Worm (Caenorhabditis elegans) whole organism, L1 larva: ENCODE results near the gene sra-33.

Experiments
- C34B4.2 ChIP-seq: sonication (generic microtip); optimal IDR thresholded peaks from 2 replicates; lab custom pipeline; 2017; ENCODE audit warnings: mild to moderate bottlenecking, missing genetic modification characterization, missing compliant biosample characterization
- Y116A8C.19 ChIP-seq: sonication (generic microtip); optimal IDR thresholded peaks from 2 replicates; lab custom pipeline; 2016; ENCODE audit warnings: missing compliant biosample characterization, missing genetic modification characterization, borderline replicate concordance
- aha-1 ChIP-seq: fragments of 150-350 bp; optimal IDR thresholded peaks from 2 replicates; lab custom pipeline; 2014; ENCODE audit warnings: missing biosample characterization, missing genetic modification characterization
- alr-1 ChIP-seq: fragments of 200-800 bp; sonication (Bioruptor generic); optimal IDR thresholded peaks from 2 replicates; lab custom pipeline; 2018; ENCODE audit warnings: borderline replicate concordance, mild to moderate bottlenecking, missing genetic modification characterization, missing compliant biosample characterization
- aly-2 ChIP-seq: fragments of 150-350 bp; optimal IDR thresholded peaks from 2 replicates; lab custom pipeline; 2014; ENCODE audit warnings: missing biosample characterization, missing genetic modification characterization
- ceh-8 ChIP-seq: fragments of 200-800 bp; sonication (Bioruptor generic); optimal IDR thresholded peaks from 2 replicates; lab custom pipeline; 2018; ENCODE audit warnings: mild to moderate bottlenecking, missing genetic modification characterization, moderate library complexity, missing compliant biosample characterization
- elt-2 ChIP-seq: sonication (generic microtip); optimal IDR thresholded peaks from 2 replicates; lab custom pipeline; 2016; ENCODE audit warnings: missing genetic modification characterization, mild to moderate bottlenecking, inconsistent platforms, missing compliant biosample characterization, missing genetic modification reagents
- ets-5 ChIP-seq: fragments of 200-800 bp; sonication (Bioruptor generic); IDR thresholded peaks from 2 replicates; pipeline ENCODE4 v1.3.6; 2022; ENCODE audit warnings: missing genetic modification characterization, missing compliant biosample characterization
- hlh-4 ChIP-seq: sonication (generic microtip); optimal IDR thresholded peaks from 2 replicates; lab custom pipeline; 2016; ENCODE audit warnings: mild to moderate bottlenecking, missing genetic modification characterization, missing compliant biosample characterization
- hpl-2 ChIP-seq: fragments of 150-350 bp; optimal IDR thresholded peaks from 2 replicates; lab custom pipeline; 2014; ENCODE audit warnings: missing biosample characterization, missing genetic modification reagents, missing genetic modification characterization
- irx-1 ChIP-seq: sonication (generic microtip); optimal IDR thresholded peaks from 2 replicates; lab custom pipeline; 2016; ENCODE audit warnings: missing genetic modification characterization, missing compliant biosample characterization
- isw-1 ChIP-seq: fragments of 200-800 bp; sonication (Bioruptor generic); IDR thresholded peaks from 2 replicates; pipeline ENCODE4 v1.3.6; 2022; ENCODE audit warnings: missing genetic modification characterization, missing compliant biosample characterization
- jun-1 ChIP-seq: fragments of 150-350 bp; optimal IDR thresholded peaks from 2 replicates; lab custom pipeline; 2014; ENCODE audit warnings: missing biosample characterization, missing genetic modification reagents, missing genetic modification characterization
- lin-13 ChIP-seq: fragments of 150-350 bp; optimal IDR thresholded peaks from 2 replicates; lab custom pipeline; 2014; ENCODE audit warnings: missing biosample characterization, missing genetic modification reagents, missing genetic modification characterization
- lin-15B ChIP-seq: fragments of 150-350 bp; sonication (generic microtip); optimal IDR thresholded peaks from 3 replicates; lab custom pipeline; 2014; ENCODE audit warnings: missing biosample characterization, missing genetic modification characterization
- lsy-2 ChIP-seq, 2 experiments: fragments of 150-350 bp; optimal IDR thresholded peaks; 2 replicates each; lab custom pipeline; 2014; ENCODE audit warnings: missing biosample characterization in 2 of 2, missing genetic modification characterization in 2 of 2
- mep-1 ChIP-seq: fragments of 150-350 bp; optimal IDR thresholded peaks from 2 replicates; lab custom pipeline; 2014; ENCODE audit warnings: missing biosample characterization, missing genetic modification characterization
- nhr-11 ChIP-seq: fragments of 150-350 bp; optimal IDR thresholded peaks from 2 replicates; lab custom pipeline; 2014; ENCODE audit warnings: missing biosample characterization, missing genetic modification characterization
- nhr-20 ChIP-seq: sonication (generic microtip); optimal IDR thresholded peaks from 2 replicates; lab custom pipeline; 2016; ENCODE audit warnings: mild to moderate bottlenecking, missing genetic modification characterization, missing compliant biosample characterization
- nhr-47 ChIP-seq: sonication (generic microtip); optimal IDR thresholded peaks from 2 replicates; lab custom pipeline; 2016; ENCODE audit warnings: mild to moderate bottlenecking, missing genetic modification characterization, moderate library complexity, missing compliant biosample characterization
- nhr-77 ChIP-seq: fragments of 150-350 bp; optimal IDR thresholded peaks from 2 replicates; lab custom pipeline; 2014; ENCODE audit warnings: missing biosample characterization, missing genetic modification characterization
- nhr-84 ChIP-seq: sonication (generic microtip); optimal IDR thresholded peaks from 2 replicates; lab custom pipeline; 2017; ENCODE audit warnings: missing biosample characterization, missing genetic modification characterization
- nhr-85 ChIP-seq: sonication (generic microtip); peaks from one replicate; lab custom pipeline; 2016; ENCODE audit warnings: missing genetic modification characterization, inconsistent platforms, missing compliant biosample characterization
- pag-3 ChIP-seq: sonication (generic microtip); optimal IDR thresholded peaks from 2 replicates; lab custom pipeline; 2017; ENCODE audit warnings: missing genetic modification characterization, mild to moderate bottlenecking, missing compliant biosample characterization, antibody characterized with exemption, borderline replicate concordance; ENCODE audit not compliant: insufficient read depth
- pax-3 ChIP-seq: fragments of 200-800 bp; sonication (Bioruptor generic); optimal IDR thresholded peaks from 2 replicates; lab custom pipeline; 2018; ENCODE audit warnings: mild to moderate bottlenecking, missing genetic modification characterization, moderate library complexity, missing compliant biosample characterization
- pqm-1 ChIP-seq: sonication (generic microtip); optimal IDR thresholded peaks from 3 replicates; lab custom pipeline; 2017; ENCODE audit warnings: missing biosample characterization, missing genetic modification characterization
- rnt-1 ChIP-seq: sonication (generic microtip); optimal IDR thresholded peaks from 2 replicates; lab custom pipeline; 2016; ENCODE audit warnings: mild to moderate bottlenecking, missing genetic modification characterization, moderate library complexity, missing compliant biosample characterization
- skn-1 ChIP-seq: fragments of 150-350 bp; optimal IDR thresholded peaks from 2 replicates; lab custom pipeline; 2014; ENCODE audit warnings: missing biosample characterization, missing genetic modification characterization
- snu-23 ChIP-seq: sonication (generic microtip); optimal IDR thresholded peaks from 2 replicates; lab custom pipeline; 2016; ENCODE audit warnings: missing genetic modification characterization, missing compliant biosample characterization
- sptf-1 ChIP-seq: fragments of 150-350 bp; optimal IDR thresholded peaks from 2 replicates; lab custom pipeline; 2014; ENCODE audit warnings: missing biosample characterization, missing genetic modification characterization
- sup-37 ChIP-seq: fragments of 200-800 bp; sonication (Bioruptor generic); optimal IDR thresholded peaks from 2 replicates; lab custom pipeline; 2018; ENCODE audit warnings: mild to moderate bottlenecking, missing genetic modification characterization, missing compliant biosample characterization
- swsn-7 ChIP-seq: sonication (generic microtip); optimal IDR thresholded peaks from 2 replicates; lab custom pipeline; 2016; ENCODE audit warnings: missing genetic modification characterization, missing compliant biosample characterization
- unc-130 ChIP-seq: fragments of 150-350 bp; optimal IDR thresholded peaks from 2 replicates; lab custom pipeline; 2017; ENCODE audit warnings: missing biosample characterization, missing genetic modification characterization, inconsistent platforms
- unc-62 ChIP-seq: fragments of 150-350 bp; optimal IDR thresholded peaks from 2 replicates; lab custom pipeline; 2014; ENCODE audit warnings: missing biosample characterization, missing genetic modification reagents, missing genetic modification characterization
- vab-15 ChIP-seq: sonication (generic microtip); optimal IDR thresholded peaks from 2 replicates; lab custom pipeline; 2017; ENCODE audit warnings: missing genotype, mild to moderate bottlenecking, missing genetic modification characterization, missing compliant biosample characterization
- zag-1 ChIP-seq: fragments of 150-350 bp; optimal IDR thresholded peaks from 2 replicates; lab custom pipeline; 2014; ENCODE audit warnings: missing biosample characterization, missing genetic modification characterization
- ztf-4 ChIP-seq: fragments of 150-350 bp; optimal IDR thresholded peaks from 2 replicates; lab custom pipeline; 2014; ENCODE audit warnings: missing biosample characterization, missing genetic modification characterization

Gene sra-33

DNA sequence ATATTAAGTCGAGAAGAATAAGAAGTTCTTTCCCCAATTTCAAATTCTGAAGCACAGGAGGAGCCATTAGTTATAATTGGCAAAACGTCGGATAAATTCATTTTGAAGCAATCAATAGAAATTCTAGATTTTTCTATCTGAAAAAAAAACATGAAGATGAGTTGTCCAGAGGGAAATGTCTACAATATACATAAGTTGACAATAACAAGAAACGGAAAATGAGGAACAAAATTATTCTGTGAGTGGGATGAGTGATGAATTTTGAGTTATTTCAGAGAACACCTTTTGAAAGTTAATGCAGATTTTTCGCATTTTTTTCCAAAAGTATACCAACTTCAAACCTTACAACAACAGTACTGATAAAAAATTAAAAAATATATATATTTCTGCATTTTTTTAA lies 3.6 kb upstream of the sra-33 start, which contains the start of gene sra-36:
Gene sra-36 (minus strand): TSS at position 101 of the 400 bp plus-strand sequence.
- TF ChIP-seq nhr-77 (tag; lab: Kevin White, UChicago) = no peak
- no peak for TF ChIP-seq nhr-11 (tag; lab: Kevin White, UChicago)
- TF ChIP-seq lsy-2 (tag; optimal IDR thresholded peaks at IDR 0.05; lab: Kevin White, UChicago) = no peak

ce11 chrII:4531880-4532279 lies 5.2 kb downstream of the sra-33 start, which contains the start of gene sra-32:
sra-32 (minus strand) TSS chrII:4531980.
- TF ChIP-seq unc-62 (GFP tag; lab: Kevin White, UChicago) (no peak), hpl-2 (GFP tag; lab: Kevin White, UChicago) (no peak), sup-37 (GFP tag; lab: Kevin White, UChicago) (no peak), lin-13 (GFP tag; lab: Kevin White, UChicago) (no peak), skn-1 (tag; lab: Kevin White, UChicago) (no peak), zag-1 (tag; lab: Kevin White, UChicago) (no peak), snu-23 (no peak), pag-3 (tag; lab: Kevin White, UChicago) (no peak), lin-15B (tag; lab: Kevin White, UChicago) (no peak), nhr-84 (tag; lab: Kevin White, UChicago) (no peak), ets-5 (GFP tag; lab: Robert Waterston, UW) (no peak), swsn-7 (tag; lab: Kevin White, UChicago) (no peak), ceh-8 (GFP tag; lab: Kevin White, UChicago) (no peak), nhr-47 (tag; lab: Kevin White, UChicago) (no peak), aly-2 (no peak), aha-1 (tag; lab: Kevin White, UChicago) (no peak), pqm-1 (no peak), irx-1 (tag; lab: Kevin White, UChicago) (no peak)

DNA sequence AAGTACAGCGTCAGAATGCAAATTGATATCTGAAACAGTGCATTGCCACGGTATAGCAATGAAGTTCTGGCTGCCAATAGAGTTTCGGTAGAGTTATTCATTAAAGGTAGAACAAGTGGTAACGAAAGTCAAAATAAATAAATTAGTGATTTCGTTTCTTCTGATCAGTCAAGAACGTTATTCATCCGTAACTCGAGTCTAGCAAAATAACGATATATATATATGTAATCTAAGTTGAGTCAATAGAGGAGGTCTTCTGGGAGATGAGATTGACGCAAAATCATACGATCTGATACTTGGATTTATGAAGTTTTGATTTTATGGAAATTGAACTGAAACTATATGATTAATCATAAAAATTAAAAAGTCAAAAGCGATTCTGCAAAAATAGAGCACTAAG lies 9.2 kb downstream of the sra-33 start, which contains the start of gene sra-35:
Gene sra-35 (minus strand): TSS at position 101 of the 400 bp plus-strand sequence.
- no peak for TF ChIP-seq alr-1 (tag; lab: Kevin White, UChicago)
- peak; percentile 21 for TF ChIP-seq nhr-85 (tag; lab: Kevin White, UChicago)
- TF ChIP-seq ztf-4 (tag; lab: Kevin White, UChicago) = no peak
- no peak for TF ChIP-seq unc-130 (tag; lab: Kevin White, UChicago)
- no peak for TF ChIP-seq jun-1 (tag; lab: Kevin White, UChicago)

ce11 chrII:4525185-4525584 lies 11.9 kb downstream of the sra-33 start:
- TF ChIP-seq elt-2 (tag; lab: Kevin White, UChicago) = no peak
- no peak for TF ChIP-seq rnt-1 (tag; lab: Kevin White, UChicago)
- no peak for TF ChIP-seq unc-62 (GFP tag; lab: Kevin White, UChicago)
- TF ChIP-seq sptf-1 = no peak
- TF ChIP-seq lsy-2 (tag; optimal IDR thresholded peaks at IDR 0.05; lab: Kevin White, UChicago) = no peak
- TF ChIP-seq isw-1 (GFP tag; lab: Robert Waterston, UW) = no peak
- TF ChIP-seq Y116A8C.19 (tag; lab: Kevin White, UChicago) = no peak
- TF ChIP-seq vab-15 = no peak
- TF ChIP-seq hpl-2 (GFP tag; lab: Kevin White, UChicago) = no peak
- no peak for TF ChIP-seq nhr-20 (tag; lab: Kevin White, UChicago)
- TF ChIP-seq unc-130 (tag; lab: Kevin White, UChicago) = no peak
- TF ChIP-seq hlh-4 = no peak
- no peak for TF ChIP-seq zag-1 (tag; lab: Kevin White, UChicago)
- TF ChIP-seq lin-13 (GFP tag; lab: Kevin White, UChicago) = no peak
- no peak for TF ChIP-seq mep-1 (tag; lab: Kevin White, UChicago)
- TF ChIP-seq nhr-84 (tag; lab: Kevin White, UChicago) = no peak
- TF ChIP-seq ets-5 (GFP tag; lab: Robert Waterston, UW) = no peak
- no peak for TF ChIP-seq C34B4.2 (tag; lab: Kevin White, UChicago)
- TF ChIP-seq pax-3 = no peak
